Worm (Caenorhabditis elegans) whole organism, late embryonic: ENCODE data around the gene F57B7.2.

Experiments used
- C38D4.7 ChIP-seq: fragments of 200-800 bp; sonication (Bioruptor generic); optimal IDR thresholded peaks from 2 replicates; lab custom pipeline; 2018; ENCODE audit warnings: mild to moderate bottlenecking, missing genetic modification characterization, moderate library complexity, missing compliant biosample characterization
- ama-1 ChIP-seq: fragments of 150-350 bp; optimal IDR thresholded peaks from 2 replicates; lab custom pipeline; 2014
- ceh-45 ChIP-seq: fragments of 200-800 bp; sonication (Bioruptor generic); IDR thresholded peaks from 2 replicates; pipeline ENCODE4 v1.3.6; 2022; ENCODE audit warnings: missing genetic modification reagents, missing genetic modification characterization, missing compliant biosample characterization
- elt-2 ChIP-seq: sonication (generic microtip); optimal IDR thresholded peaks from 2 replicates; lab custom pipeline; 2016; ENCODE audit warnings: missing genetic modification reagents, missing genetic modification characterization, missing compliant biosample characterization
- fkh-10 ChIP-seq: fragments of 150-350 bp; optimal IDR thresholded peaks from 2 replicates; lab custom pipeline; 2014; ENCODE audit warnings: missing biosample characterization, missing genetic modification reagents, missing genetic modification characterization
- hlh-13 ChIP-seq: fragments of 200-800 bp; sonication (Bioruptor generic); optimal IDR thresholded peaks from 2 replicates; lab custom pipeline; 2018; ENCODE audit warnings: mild to moderate bottlenecking, missing genetic modification characterization, missing compliant biosample characterization
- mec-3 ChIP-seq: sonication (generic microtip); optimal IDR thresholded peaks from 2 replicates; lab custom pipeline; 2016; ENCODE audit warnings: borderline replicate concordance, missing genetic modification characterization, missing compliant biosample characterization
- pag-3 ChIP-seq: sonication (generic microtip); optimal IDR thresholded peaks from 2 replicates; lab custom pipeline; 2016; ENCODE audit warnings: missing compliant biosample characterization, missing genetic modification characterization, borderline replicate concordance
- pha-4 ChIP-seq: fragments of 150-350 bp; optimal IDR thresholded peaks from 2 replicates; lab custom pipeline; 2018; ENCODE audit warnings: missing biosample characterization, missing genetic modification reagents, missing genetic modification characterization
- tbx-2 ChIP-seq: sonication (generic microtip); optimal IDR thresholded peaks from 2 replicates; lab custom pipeline; 2016; ENCODE audit warnings: missing genetic modification characterization, missing compliant biosample characterization

DNA sequence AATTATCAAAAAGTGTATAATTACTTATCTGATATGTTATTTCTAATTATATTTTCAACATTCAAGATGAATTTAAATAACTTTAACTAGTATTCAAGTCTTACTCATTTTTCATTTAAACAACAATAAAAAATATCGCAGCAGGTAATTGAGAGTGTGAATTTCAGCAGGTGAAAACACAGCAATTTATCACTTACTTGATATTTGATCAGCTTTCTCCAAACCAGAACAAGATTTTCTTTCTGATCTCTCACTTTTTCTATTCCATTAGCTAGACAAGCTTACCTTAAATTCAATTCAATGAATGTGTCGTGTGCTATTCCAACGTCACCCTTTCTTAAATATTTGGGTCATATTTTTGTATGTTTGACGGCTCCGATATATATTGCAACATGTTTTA, 42.2 kb upstream of the F57B7.2 start, which contains the start of gene srh-1:
- no peak for TF ChIP-seq pha-4 (tag; lab: Kevin White, UChicago)
- no peak for TF ChIP-seq ceh-45 (GFP tag; lab: Robert Waterston, UW)
- TF ChIP-seq ama-1 (lab: Kevin White, UChicago), result no peak
- TF ChIP-seq pag-3, result no peak
- TF ChIP-seq fkh-10 (GFP tag; lab: Kevin White, UChicago), result no peak
- TF ChIP-seq mec-3, result no peak
- no peak for TF ChIP-seq hlh-13
- no peak for TF ChIP-seq elt-2
- TF ChIP-seq C38D4.7, result no peak
- no peak for TF ChIP-seq tbx-2 (tag; lab: Kevin White, UChicago)
